Worm (Caenorhabditis elegans) whole organism, L2 larva: ENCODE results near the gene F11A10.6.

ENCODE experiments used
- C34F6.9 ChIP-seq: fragments of 150-350 bp; optimal IDR thresholded peaks from 2 replicates; lab custom pipeline; 2014; ENCODE audit warnings: missing biosample characterization, missing genetic modification characterization
- lin-39 ChIP-seq: fragments of 150-350 bp; optimal IDR thresholded peaks from 2 replicates; lab custom pipeline; 2014; ENCODE audit warnings: missing biosample characterization, missing genetic modification reagents, missing genetic modification characterization
- lsy-2 ChIP-seq, 2 experiments: fragments of 150-350 bp in 1 of 2; sonication (generic microtip) in 1 of 2; optimal IDR thresholded peaks; 2 replicates each; lab custom pipeline; 2014 to 2017; ENCODE audit warnings: missing biosample characterization in 2 of 2, missing genetic modification characterization in 2 of 2
- nhr-11 ChIP-seq: fragments of 150-350 bp; optimal IDR thresholded peaks from 2 replicates; lab custom pipeline; 2014; ENCODE audit warnings: missing biosample characterization, missing genetic modification characterization

- TF ChIP-seq lsy-2 (tag; optimal IDR thresholded peaks at IDR 0.05; lab: Kevin White, UChicago): no peak
- no peak for TF ChIP-seq nhr-11 (tag; lab: Kevin White, UChicago)
- no peak for TF ChIP-seq lin-39 (tag; lab: Kevin White, UChicago)
- TF ChIP-seq C34F6.9 (tag; lab: Kevin White, UChicago): no peak
Observed at ce11 chrIV:12131308-12132072, 42.0 kb upstream of the F11A10.6 start.
